Worm (Caenorhabditis elegans) whole organism, L2 larva: ENCODE measurements around the gene cor-1.

Source experiments
- R02D3.7 ChIP-seq: fragments of 150-350 bp; optimal IDR thresholded peaks from 2 replicates; lab custom pipeline; 2014; ENCODE audit warnings: missing biosample characterization, missing genetic modification characterization
- ceh-16 ChIP-seq: fragments of 150-350 bp; optimal IDR thresholded peaks from 2 replicates; lab custom pipeline; 2014; ENCODE audit warnings: missing biosample characterization, missing genetic modification characterization
- egl-27 ChIP-seq: sonication (generic microtip); optimal IDR thresholded peaks from 3 replicates; lab custom pipeline; 2017; ENCODE audit warnings: missing biosample characterization, missing genetic modification reagents, missing genetic modification characterization
- nhr-11 ChIP-seq: fragments of 150-350 bp; optimal IDR thresholded peaks from 2 replicates; lab custom pipeline; 2014; ENCODE audit warnings: missing biosample characterization, missing genetic modification characterization
- nhr-237 ChIP-seq: fragments of 150-350 bp; optimal IDR thresholded peaks from 2 replicates; lab custom pipeline; 2014; ENCODE audit warnings: missing biosample characterization, missing genetic modification characterization
- nhr-25 ChIP-seq: fragments of 150-350 bp; sonication (generic microtip); optimal IDR thresholded peaks from 3 replicates; lab custom pipeline; 2014; ENCODE audit warnings: missing biosample characterization, missing genetic modification characterization
- skn-1 ChIP-seq: sonication (generic microtip); optimal IDR thresholded peaks from 2 replicates; lab custom pipeline; 2017; ENCODE audit warnings: missing biosample characterization, missing genetic modification characterization
- snpc-4 ChIP-seq: fragments of 150-350 bp; optimal IDR thresholded peaks from 2 replicates; lab custom pipeline; 2014; ENCODE audit warnings: missing biosample characterization, missing genetic modification characterization
- unc-55 ChIP-seq: fragments of 150-350 bp; sonication (generic microtip); optimal IDR thresholded peaks from 3 replicates; lab custom pipeline; 2014; ENCODE audit warnings: missing biosample characterization, missing genetic modification reagents, missing genetic modification characterization

DNA sequence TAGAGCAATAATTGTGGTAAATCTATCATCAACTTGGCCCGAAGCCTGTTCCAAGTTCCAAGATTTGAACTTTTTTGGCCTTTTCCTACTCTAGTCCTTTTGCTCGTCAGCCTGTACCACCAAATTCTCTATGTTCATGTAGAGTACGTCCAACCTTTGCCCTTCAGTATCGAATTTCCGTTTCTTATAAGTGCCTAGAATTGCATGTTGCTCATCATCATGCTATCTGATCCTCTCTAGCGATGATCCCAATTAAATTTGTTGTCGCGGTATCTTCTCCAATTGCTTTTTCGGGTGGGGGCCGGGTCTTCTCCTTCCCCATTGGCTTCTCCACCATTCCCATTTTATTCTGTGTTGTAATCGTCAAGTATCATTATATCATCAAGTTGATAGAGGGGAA, 45.0 kb downstream of the cor-1 start:
- TF ChIP-seq nhr-25 (tag; lab: Kevin White, UChicago), result no peak
- no peak for TF ChIP-seq nhr-11 (tag; lab: Kevin White, UChicago)
- no peak for TF ChIP-seq snpc-4 (tag; lab: Kevin White, UChicago)
- TF ChIP-seq egl-27 (tag; lab: Kevin White, UChicago), result no peak
- TF ChIP-seq unc-55 (GFP tag; lab: Kevin White, UChicago), result no peak
- TF ChIP-seq skn-1 (tag; lab: Kevin White, UChicago), result no peak
- TF ChIP-seq ceh-16, result no peak
- TF ChIP-seq nhr-237 (tag; lab: Kevin White, UChicago), result no peak
- TF ChIP-seq R02D3.7 (tag; lab: Kevin White, UChicago), result no peak
